Fruit fly (Drosophila melanogaster) whole organism, pupa: Measurements from ENCODE around the gene Gr64a.

Source experiments
- CG12605 ChIP-seq: fragments of 200-800 bp; sonication (Bioruptor generic); IDR thresholded peaks from 2 replicates; pipeline ENCODE4 v1.3.6; 2022; ENCODE audit warnings: missing biosample characterization, missing genetic modification characterization
- CG13204 ChIP-seq: fragments of 200-800 bp; sonication (Bioruptor generic); optimal IDR thresholded peaks from 2 replicates; lab custom pipeline; 2018; ENCODE audit warnings: missing biosample characterization, mild to moderate bottlenecking, missing genetic modification characterization, moderate library complexity
- CG17806 ChIP-seq: fragments of 200-800 bp; sonication (Bioruptor generic); optimal IDR thresholded peaks from 2 replicates; lab custom pipeline; 2018; ENCODE audit warnings: missing biosample characterization, mild to moderate bottlenecking, missing genetic modification characterization, moderate library complexity
- CG32121 ChIP-seq: fragments of 200-800 bp; sonication (Bioruptor generic); IDR thresholded peaks from 2 replicates; pipeline ENCODE4 v1.3.6; 2022; ENCODE audit warnings: missing biosample characterization, missing genetic modification characterization
- CG34367 ChIP-seq: fragments of 200-800 bp; sonication (Bioruptor generic); optimal IDR thresholded peaks from 2 replicates; lab custom pipeline; 2018; ENCODE audit warnings: missing biosample characterization, mild to moderate bottlenecking, missing genetic modification characterization
- CG8159 ChIP-seq: fragments of 200-800 bp; sonication (Bioruptor generic); optimal IDR thresholded peaks from 3 replicates; lab custom pipeline; 2018; ENCODE audit warnings: missing biosample characterization, mild to moderate bottlenecking, missing genetic modification characterization, moderate library complexity
- CG8301 ChIP-seq: fragments of 200-800 bp; sonication (Bioruptor generic); optimal IDR thresholded peaks from 2 replicates; lab custom pipeline; 2018; ENCODE audit warnings: missing biosample characterization, mild to moderate bottlenecking, missing genetic modification characterization
- CG9948 ChIP-seq: fragments of 200-800 bp; sonication (Bioruptor generic); optimal IDR thresholded peaks from 2 replicates; lab custom pipeline; 2018; ENCODE audit warnings: missing biosample characterization, mild to moderate bottlenecking, missing genetic modification characterization, moderate library complexity
- D1 ChIP-seq: fragments of 200-800 bp; sonication (Bioruptor generic); optimal IDR thresholded peaks from 2 replicates; lab custom pipeline; 2018; ENCODE audit warnings: missing biosample characterization, mild to moderate bottlenecking, missing genetic modification characterization, moderate library complexity
- EcR ChIP-seq: fragments of 200-800 bp; sonication (Bioruptor generic); optimal IDR thresholded peaks from 3 replicates; lab custom pipeline; 2019; ENCODE audit warnings: missing biosample characterization, missing genetic modification characterization, mild to moderate bottlenecking, moderate library complexity, missing genetic modification reagents
- Ets98B ChIP-seq: fragments of 200-800 bp; sonication (Bioruptor generic); IDR thresholded peaks from 2 replicates; pipeline ENCODE4 v1.3.6; 2022; ENCODE audit warnings: missing biosample characterization, missing genetic modification characterization
- Pif1A ChIP-seq: fragments of 200-800 bp; sonication (Bioruptor generic); optimal IDR thresholded peaks from 3 replicates; lab custom pipeline; 2016; ENCODE audit warnings: missing biosample characterization, missing genetic modification characterization
- Pif1B ChIP-seq: fragments of 200-800 bp; sonication (Bioruptor generic); optimal IDR thresholded peaks from 3 replicates; lab custom pipeline; 2016; ENCODE audit warnings: missing biosample characterization, missing genetic modification characterization
- gl ChIP-seq: fragments of 200-800 bp; sonication (Bioruptor generic); optimal IDR thresholded peaks from 2 replicates; lab custom pipeline; 2018; ENCODE audit warnings: missing biosample characterization, mild to moderate bottlenecking, missing genetic modification characterization

DNA sequence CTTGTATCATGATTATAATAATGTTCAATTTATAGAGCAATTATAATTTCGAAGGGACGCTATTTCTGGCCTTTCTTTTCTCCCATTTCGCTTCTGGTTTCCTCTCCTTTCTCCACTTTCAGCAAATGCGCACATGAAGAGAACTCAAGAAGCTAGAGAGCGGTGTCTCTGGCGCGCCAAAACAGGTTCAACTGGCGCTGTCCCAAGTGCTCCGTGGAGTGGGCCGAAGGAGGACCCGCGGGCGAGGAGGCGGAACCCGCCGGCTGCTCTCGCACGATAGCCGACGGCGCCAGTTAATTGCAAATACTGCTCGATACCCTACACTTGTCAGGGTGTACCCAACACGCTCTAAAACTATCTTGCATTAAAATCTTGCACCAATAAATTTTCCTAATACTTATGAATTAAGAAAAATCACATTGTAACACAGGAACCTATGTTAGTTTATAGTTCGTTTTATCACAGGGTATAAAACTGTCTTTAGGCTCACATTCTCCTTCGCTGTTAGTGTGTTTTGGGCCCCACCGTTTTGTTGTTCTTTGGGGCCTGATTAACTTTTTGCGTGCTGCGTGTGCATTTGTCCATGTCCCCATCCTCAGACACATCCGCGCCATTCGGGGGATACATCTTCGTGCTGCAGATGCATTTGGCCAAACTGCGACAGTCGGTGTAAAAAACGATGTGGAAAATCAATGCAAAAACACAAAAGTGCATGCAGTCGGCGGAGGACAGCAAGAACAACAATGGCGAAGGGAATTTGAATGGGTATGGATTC lies 43.8 kb downstream of the Gr64a start:
- peak; percentile 98 for TF ChIP-seq CG12605 (GFP tag; lab: Robert Waterston, UW)
- peak; percentile 54 for TF ChIP-seq EcR (GFP tag; lab: Kevin White, UChicago)
- peak; percentile 96 for TF ChIP-seq CG13204
- TF ChIP-seq CG9948 (tag; lab: Kevin White, UChicago), result peak; percentile 98
- peak; percentile 70 for TF ChIP-seq D1 (tag; lab: Kevin White, UChicago)
- TF ChIP-seq CG32121 (GFP tag; lab: Robert Waterston, UW), result peak; percentile 99
- peak; percentile 97 for TF ChIP-seq CG34367 (tag; lab: Kevin White, UChicago)
- peak; percentile 99 for TF ChIP-seq Ets98B (GFP tag; lab: Robert Waterston, UW)
- TF ChIP-seq gl, result peak; percentile 94
- peak; percentile 96 for TF ChIP-seq CG8159 (tag; lab: Kevin White, UChicago)
- peak; percentile 98 for TF ChIP-seq CG17806 (tag; lab: Kevin White, UChicago)
- TF ChIP-seq Pif1B, result peak; percentile 95
- peak; percentile 99 for TF ChIP-seq CG8301 (tag; lab: Kevin White, UChicago)
- peak; percentile 97 for TF ChIP-seq Pif1A (GFP tag; lab: Kevin White, UChicago)
